Worm (Caenorhabditis elegans) whole organism, L4/young adult: ENCODE data around the gene clic-1.

ENCODE experiments used
- W03F9.2 ChIP-seq: fragments of 150-350 bp; optimal IDR thresholded peaks from 2 replicates; lab custom pipeline; 2014; ENCODE audit warnings: missing biosample characterization, missing genetic modification characterization
- dao-5 ChIP-seq: sonication (generic microtip); optimal IDR thresholded peaks from 2 replicates; lab custom pipeline; 2016; ENCODE audit warnings: missing genotype, missing genetic modification characterization, moderate library complexity, missing compliant biosample characterization
- him-1 ChIP-seq: sonication (generic microtip); optimal IDR thresholded peaks from 2 replicates; lab custom pipeline; 2016; ENCODE audit warnings: missing genotype, missing genetic modification reagents, missing genetic modification characterization, missing compliant biosample characterization

- TF ChIP-seq dao-5: no peak
- TF ChIP-seq him-1 (tag; lab: Kevin White, UChicago): no peak
- TF ChIP-seq W03F9.2: no peak
These were observed 5.2 kb upstream of the clic-1 start for ce11 chrV:7739949-7740348.
